Worm (Caenorhabditis elegans) whole organism, mixed stage, embryonic: ENCODE results near the gene Y46E12A.5.

Source experiments
- ceh-39 ChIP-seq: fragments of 150-350 bp; optimal IDR thresholded peaks from 2 replicates; lab custom pipeline; 2014; ENCODE audit warnings: missing biosample characterization, missing genetic modification characterization
- ceh-83 ChIP-seq: fragments of 200-800 bp; sonication (Bioruptor generic); optimal IDR thresholded peaks from 2 replicates; lab custom pipeline; 2018; ENCODE audit warnings: mild to moderate bottlenecking, missing genetic modification characterization, missing compliant biosample characterization
- elt-3 ChIP-seq: fragments of 150-350 bp; optimal IDR thresholded peaks from 2 replicates; lab custom pipeline; 2014; ENCODE audit warnings: missing biosample characterization, missing genetic modification characterization
- lsy-2 ChIP-seq: fragments of 150-350 bp; optimal IDR thresholded peaks from 2 replicates; lab custom pipeline; 2014; ENCODE audit warnings: missing biosample characterization, missing genetic modification characterization
- mep-1 ChIP-seq: fragments of 150-350 bp; optimal IDR thresholded peaks from 2 replicates; lab custom pipeline; 2017; ENCODE audit warnings: missing biosample characterization, missing genetic modification reagents, missing genetic modification characterization, inconsistent platforms
- nhr-12 ChIP-seq: fragments of 150-350 bp; optimal IDR thresholded peaks from 2 replicates; lab custom pipeline; 2014; ENCODE audit warnings: missing biosample characterization, missing genetic modification characterization
- pha-4 ChIP-seq: fragments of 150-350 bp; optimal IDR thresholded peaks from 2 replicates; lab custom pipeline; 2018; ENCODE audit warnings: missing biosample characterization, missing genetic modification reagents, missing genetic modification characterization
- snpc-4 ChIP-seq: fragments of 150-350 bp; optimal IDR thresholded peaks from 2 replicates; lab custom pipeline; 2014; ENCODE audit warnings: missing biosample characterization, missing genetic modification characterization
- unc-39 ChIP-seq: fragments of 150-350 bp; optimal IDR thresholded peaks from 2 replicates; lab custom pipeline; 2014; ENCODE audit warnings: missing biosample characterization, missing genetic modification characterization
- unc-62 ChIP-seq: fragments of 150-350 bp; optimal IDR thresholded peaks from 2 replicates; lab custom pipeline; 2014; ENCODE audit warnings: missing biosample characterization, missing genetic modification reagents, missing genetic modification characterization

DNA sequence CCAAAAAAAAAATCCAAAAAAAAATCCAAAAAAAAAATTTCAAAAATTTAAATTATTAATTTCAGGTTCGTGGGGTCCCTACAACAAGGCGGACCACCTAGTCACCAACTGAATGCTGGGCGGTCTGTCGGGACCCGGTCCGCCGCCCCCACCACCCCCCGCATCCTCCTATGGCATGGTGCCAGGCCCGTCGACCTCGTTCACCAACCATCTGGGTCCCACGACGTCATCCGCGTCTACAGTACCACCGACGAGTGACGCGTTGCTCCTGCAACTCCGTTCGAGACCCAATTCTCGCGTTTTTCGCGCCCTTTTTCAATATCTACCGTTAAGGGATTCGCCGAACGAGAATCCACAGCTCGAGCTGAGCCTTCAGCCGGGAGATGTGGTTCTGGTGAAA, 30.9 kb upstream of the Y46E12A.5 start:
- no peak for TF ChIP-seq pha-4
- no peak for TF ChIP-seq elt-3 (tag; lab: Kevin White, UChicago)
- no peak for TF ChIP-seq nhr-12 (tag; lab: Kevin White, UChicago)
- no peak for TF ChIP-seq mep-1 (tag; lab: Kevin White, UChicago)
- no peak for TF ChIP-seq ceh-83
- TF ChIP-seq ceh-39 (tag; lab: Kevin White, UChicago), result no peak
- TF ChIP-seq snpc-4 (tag; lab: Kevin White, UChicago), result no peak
- TF ChIP-seq unc-62 (GFP tag; lab: Kevin White, UChicago), result no peak
- TF ChIP-seq lsy-2 (tag; lab: Kevin White, UChicago), result no peak
- TF ChIP-seq unc-39 (tag; lab: Kevin White, UChicago), result no peak
